Worm (Caenorhabditis elegans): Measurements from ENCODE around the gene mes-4.
A peak's percentile ranks its signal among the peaks of the same experiment; 100 is the strongest.

The mes-4 gene

DNA sequence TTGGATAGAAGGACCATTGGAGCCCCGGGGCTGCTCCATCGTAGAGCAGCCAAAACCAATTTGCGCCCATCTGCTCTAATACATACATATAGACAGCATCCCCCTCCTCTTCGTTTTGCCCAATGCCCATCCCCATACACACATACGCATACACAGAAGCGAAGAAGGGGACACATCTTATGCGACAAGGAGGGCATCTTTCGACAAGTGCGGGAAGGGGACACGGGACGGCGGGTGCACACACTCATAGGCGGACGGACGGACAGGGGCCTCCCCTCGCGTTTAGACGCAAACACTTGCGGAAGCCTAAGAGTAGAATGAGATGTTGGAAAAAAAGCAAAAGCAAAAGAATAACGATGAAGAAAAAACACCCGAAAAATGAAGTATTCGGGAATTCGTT, 40.9 kb downstream of the mes-4 start:
- TF ChIP-seq hmg-11 (tag; optimal IDR thresholded peaks at IDR 0.05) (peak; percentile 30), ceh-9 (tag; optimal IDR thresholded peaks at IDR 0.05) (no peak), lsy-12 (tag; optimal IDR thresholded peaks at IDR 0.05) (no peak), zag-1 (tag; optimal IDR thresholded peaks at IDR 0.05) (no peak), nhr-23 (tag; optimal IDR thresholded peaks at IDR 0.05) (no peak), ceh-82 (tag; optimal IDR thresholded peaks at IDR 0.05) (no peak), elt-3 (tag; optimal IDR thresholded peaks at IDR 0.05) (no peak), nfya-1 (tag; optimal IDR thresholded peaks at IDR 0.05; ENCODE audit: insufficient read depth) (peak; percentile 38), lin-39 (tag; optimal IDR thresholded peaks at IDR 0.05) (peak; percentile 21), fkh-2 (tag; optimal IDR thresholded peaks at IDR 0.05) (no peak)

DNA sequence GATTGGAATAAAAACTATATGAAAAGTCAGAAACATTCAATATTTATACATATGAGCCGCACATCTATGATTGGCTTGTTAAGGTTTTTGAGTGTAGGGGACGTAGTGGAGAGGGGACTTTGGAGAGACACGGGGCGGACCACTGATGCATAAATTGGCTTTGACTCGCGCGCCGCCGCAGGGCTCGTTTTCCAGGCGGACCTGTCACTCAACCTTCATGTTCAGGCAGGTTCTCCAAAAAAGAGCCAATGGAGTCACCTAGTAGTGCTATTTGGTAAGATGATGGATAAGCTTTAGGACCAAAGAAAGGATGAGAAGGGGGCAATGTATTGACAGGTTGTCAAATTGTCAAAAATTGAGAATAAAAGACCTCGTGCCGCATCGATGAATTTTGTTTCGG, 42.4 kb downstream of the mes-4 start:
- TF ChIP-seq egl-27 (tag; optimal IDR thresholded peaks at IDR 0.05): no peak
- no peak for TF ChIP-seq jun-1 (tag; optimal IDR thresholded peaks at IDR 0.05)
- TF ChIP-seq fos-1 (tag; optimal IDR thresholded peaks at IDR 0.05): no peak
- no peak for TF ChIP-seq ztf-4 (tag; optimal IDR thresholded peaks at IDR 0.05)
- no peak for TF ChIP-seq nhr-237 (tag; optimal IDR thresholded peaks at IDR 0.05)
- TF ChIP-seq elt-3 (tag; optimal IDR thresholded peaks at IDR 0.05): no peak
- no peak for TF ChIP-seq mdl-1 (tag; optimal IDR thresholded peaks at IDR 0.05)
- no peak for TF ChIP-seq nhr-67 (tag; optimal IDR thresholded peaks at IDR 0.05)
- no peak for TF ChIP-seq fkh-2 (tag; optimal IDR thresholded peaks at IDR 0.05)
- TF ChIP-seq pqm-1 (tag; optimal IDR thresholded peaks at IDR 0.05): no peak
- TF ChIP-seq nhr-77 (tag; optimal IDR thresholded peaks at IDR 0.05): no peak

DNA sequence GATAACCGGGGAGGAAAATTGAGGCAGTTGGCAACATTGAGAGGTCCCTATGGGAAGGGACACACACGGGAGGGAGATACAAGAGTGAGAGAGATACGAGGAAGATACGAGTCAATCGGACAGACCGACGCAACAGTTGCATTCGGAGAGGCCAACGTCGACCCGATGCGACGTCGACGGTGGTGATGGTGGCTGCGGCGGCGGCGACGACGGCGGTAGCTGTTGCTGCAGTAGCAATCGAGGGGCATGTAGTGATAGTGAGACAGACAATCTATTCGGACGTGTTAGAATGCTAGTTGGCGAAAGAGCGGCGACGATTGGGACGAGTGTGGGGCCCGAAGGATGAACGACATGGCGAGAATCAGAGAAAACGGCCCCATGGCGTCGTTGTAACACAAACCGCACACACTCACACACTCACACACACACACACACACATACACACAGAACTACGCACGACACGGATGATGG, 44.0 kb downstream of the mes-4 start:
- TF ChIP-seq ceh-28 (tag; optimal IDR thresholded peaks at IDR 0.05) (peak; percentile 2), zag-1 (tag; optimal IDR thresholded peaks at IDR 0.05) (no peak), lin-39 (tag; optimal IDR thresholded peaks at IDR 0.05) (peak; percentile 17), nfya-1 (tag; optimal IDR thresholded peaks at IDR 0.05; ENCODE audit: insufficient read depth) (peak; percentile 45), lsy-12 (tag; optimal IDR thresholded peaks at IDR 0.05) (peak; percentile 8), ztf-4 (tag; optimal IDR thresholded peaks at IDR 0.05) (no peak), fkh-10 (GFP tag; optimal IDR thresholded peaks at IDR 0.05) (no peak), nhr-23 (tag; optimal IDR thresholded peaks at IDR 0.05) (peak; percentile 33)

DNA sequence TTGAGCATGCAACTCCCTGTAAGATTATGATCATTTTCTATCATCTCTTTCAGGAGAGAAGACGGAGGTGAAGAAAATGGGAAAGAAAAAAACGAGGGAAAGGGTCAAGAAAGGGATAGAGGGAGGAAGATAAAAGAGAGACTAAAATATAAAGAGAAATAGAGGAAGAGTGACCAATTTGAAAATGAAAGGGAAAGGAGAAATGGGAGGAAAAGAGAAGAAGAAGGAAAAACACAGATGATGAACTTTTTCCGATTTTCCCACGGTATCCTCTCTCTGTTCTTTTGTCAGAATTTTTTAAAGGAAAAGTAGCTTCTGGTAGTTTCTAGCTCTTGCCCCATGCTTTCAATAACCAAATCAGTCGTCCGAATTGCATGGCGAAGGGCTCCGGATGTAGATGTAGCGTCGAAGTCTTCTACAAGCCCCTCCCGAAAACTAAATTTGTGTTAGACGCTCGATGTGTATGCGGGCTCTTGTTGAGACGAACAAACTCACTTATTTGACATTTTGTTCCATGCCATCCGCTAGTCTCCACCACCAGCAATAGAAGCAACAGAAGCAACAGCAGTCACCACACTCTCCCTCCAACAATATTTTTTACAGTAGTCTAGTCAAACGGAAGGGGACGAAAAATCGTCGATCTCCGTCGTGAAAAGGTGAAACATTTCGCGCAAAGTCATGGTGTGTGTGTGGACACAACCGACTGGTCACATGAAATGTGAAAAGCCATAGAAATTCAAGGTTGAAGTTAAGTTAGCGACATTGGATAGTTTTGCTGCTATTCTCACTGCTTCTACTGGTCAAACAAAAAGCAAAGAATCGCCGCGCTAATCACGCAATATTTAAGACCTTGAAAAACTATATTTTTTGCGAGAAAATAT, 45.7 kb downstream of the mes-4 start, which contains the start of gene somi-1:
TSS of gene somi-1 (minus strand) at position 18 of the 881 bp plus-strand sequence.
- peak; percentile 45 for TF ChIP-seq nhr-43 (tag; optimal IDR thresholded peaks at IDR 0.05; ENCODE audit: poor library complexity, severe bottlenecking)
- TF ChIP-seq ZK546.5 (tag; optimal IDR thresholded peaks at IDR 0.05): no peak
- TF ChIP-seq lsy-12 (tag; optimal IDR thresholded peaks at IDR 0.05): no peak
- peak; percentile 54 for TF ChIP-seq ama-1 (optimal IDR thresholded peaks at IDR 0.05)
- no peak for TF ChIP-seq nhr-237 (tag; optimal IDR thresholded peaks at IDR 0.05)
- TF ChIP-seq jun-1 (tag; optimal IDR thresholded peaks at IDR 0.05): peak; percentile 1
- TF ChIP-seq elt-3 (tag; optimal IDR thresholded peaks at IDR 0.05): no peak
- peak; percentile 51 for TF ChIP-seq nhr-23 (tag; optimal IDR thresholded peaks at IDR 0.05)
- peak; percentile 36 for TF ChIP-seq lin-39 (tag; optimal IDR thresholded peaks at IDR 0.05)
- TF ChIP-seq nhr-25 (tag; optimal IDR thresholded peaks at IDR 0.05): peak; percentile 69
- peak; percentile 26 for TF ChIP-seq fkh-10 (GFP tag; optimal IDR thresholded peaks at IDR 0.05)
- no peak for TF ChIP-seq nfya-1 (tag; optimal IDR thresholded peaks at IDR 0.05; ENCODE audit: insufficient read depth)

DNA sequence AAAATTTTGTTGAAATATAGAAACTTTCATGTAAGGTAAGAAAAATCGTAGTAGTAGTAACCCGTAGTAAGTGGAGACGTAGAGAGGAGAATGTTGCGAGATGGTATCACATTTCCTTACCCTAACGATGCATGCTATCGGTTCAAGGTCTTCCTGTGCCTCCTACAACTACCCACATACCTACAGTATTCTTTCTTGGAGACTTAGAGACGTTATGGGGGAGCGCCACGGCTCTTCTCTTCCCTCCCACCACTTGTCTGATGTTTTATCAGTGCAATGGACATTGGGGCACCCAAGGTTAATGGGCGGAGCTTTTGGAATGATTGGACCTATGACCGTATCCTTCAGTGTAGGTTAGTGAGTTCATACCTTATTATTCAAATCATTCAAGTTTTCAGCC, 46.4 kb downstream of the mes-4 start:
- peak; percentile 56 for TF ChIP-seq nfya-1 (tag; optimal IDR thresholded peaks at IDR 0.05; ENCODE audit: insufficient read depth)
- TF ChIP-seq lin-39 (tag; optimal IDR thresholded peaks at IDR 0.05): no peak
- no peak for TF ChIP-seq ceh-28 (tag; optimal IDR thresholded peaks at IDR 0.05)
- TF ChIP-seq elt-3 (tag; optimal IDR thresholded peaks at IDR 0.05): no peak
- TF ChIP-seq nhr-25 (tag; optimal IDR thresholded peaks at IDR 0.05): peak; percentile 63
- TF ChIP-seq ceh-16 (tag; optimal IDR thresholded peaks at IDR 0.05): no peak
- no peak for TF ChIP-seq ztf-4 (tag; optimal IDR thresholded peaks at IDR 0.05)
- TF ChIP-seq mml-1 (tag; optimal IDR thresholded peaks at IDR 0.05): no peak
- TF ChIP-seq fkh-10 (GFP tag; optimal IDR thresholded peaks at IDR 0.05): no peak
- no peak for TF ChIP-seq nhr-28 (tag; optimal IDR thresholded peaks at IDR 0.05)
- TF ChIP-seq sea-2 (GFP tag; optimal IDR thresholded peaks at IDR 0.05): no peak
- TF ChIP-seq nhr-77 (tag; optimal IDR thresholded peaks at IDR 0.05): no peak
- TF ChIP-seq nhr-43 (tag; optimal IDR thresholded peaks at IDR 0.05; ENCODE audit: poor library complexity, severe bottlenecking): peak; percentile 26
- no peak for TF ChIP-seq fos-1 (tag; optimal IDR thresholded peaks at IDR 0.05)
- TF ChIP-seq egl-27 (tag; optimal IDR thresholded peaks at IDR 0.05): no peak
- no peak for TF ChIP-seq jun-1 (tag; optimal IDR thresholded peaks at IDR 0.05)
- TF ChIP-seq elt-1 (tag; optimal IDR thresholded peaks at IDR 0.05): no peak
- TF ChIP-seq ceh-82 (tag; optimal IDR thresholded peaks at IDR 0.05): no peak
- TF ChIP-seq aly-2 (tag; optimal IDR thresholded peaks at IDR 0.05): no peak
- TF ChIP-seq R02D3.7 (tag; optimal IDR thresholded peaks at IDR 0.05): no peak
- no peak for TF ChIP-seq unc-39 (tag; optimal IDR thresholded peaks at IDR 0.05)
- TF ChIP-seq unc-62 (GFP tag; optimal IDR thresholded peaks at IDR 0.05): no peak
- TF ChIP-seq nhr-12 (tag; optimal IDR thresholded peaks at IDR 0.05): no peak
- no peak for TF ChIP-seq hmg-11 (tag; optimal IDR thresholded peaks at IDR 0.05)
- TF ChIP-seq ZK546.5 (tag; optimal IDR thresholded peaks at IDR 0.05): no peak

Measured in whole organism, L3 larva.